Worm (Caenorhabditis elegans) whole organism, L4 larva: ENCODE results near the gene dex-1.

ENCODE experiments used
- D1046.2 ChIP-seq: fragments of 200-800 bp; sonication (Bioruptor generic); IDR thresholded peaks from 2 replicates; pipeline ENCODE4 v1.3.6; 2022; ENCODE audit warnings: missing genetic modification characterization, missing compliant biosample characterization
- T20F7.1 ChIP-seq: fragments of 200-800 bp; sonication (Bioruptor generic); optimal IDR thresholded peaks from 2 replicates; lab custom pipeline; 2018; ENCODE audit warnings: mild to moderate bottlenecking, missing genetic modification characterization, missing compliant biosample characterization
- Y105C5A.15 ChIP-seq: fragments of 200-800 bp; sonication (Bioruptor generic); IDR thresholded peaks from 2 replicates; pipeline ENCODE4 v1.3.6; 2022; ENCODE audit warnings: missing genetic modification characterization, missing compliant biosample characterization
- Y75B8A.6 ChIP-seq: fragments of 200-800 bp; sonication (Bioruptor generic); IDR thresholded peaks from 2 replicates; pipeline ENCODE4 v1.3.6; 2022; ENCODE audit warnings: missing genetic modification reagents, missing genetic modification characterization, missing compliant biosample characterization
- ZK337.2 ChIP-seq: fragments of 200-800 bp; sonication (Bioruptor generic); IDR thresholded peaks from 2 replicates; pipeline ENCODE4 v1.3.6; 2022; ENCODE audit warnings: missing genetic modification reagents, missing genetic modification characterization, missing compliant biosample characterization
- aha-1 ChIP-seq: fragments of 150-350 bp; peaks from one replicate; lab custom pipeline; 2014; ENCODE audit warnings: missing biosample characterization, missing genetic modification characterization
- ama-1 ChIP-seq: fragments of 150-350 bp; optimal IDR thresholded peaks from 2 replicates; lab custom pipeline; 2014; ENCODE audit warnings: inconsistent platforms, mixed read lengths
- arid-1 ChIP-seq: fragments of 200-800 bp; sonication (Bioruptor generic); conservative IDR thresholded peaks from 2 replicates; pipeline ENCODE4 v1.3.6; 2022; ENCODE audit warnings: missing genetic modification reagents, missing genetic modification characterization, missing compliant biosample characterization
- ceh-20 ChIP-seq: fragments of 200-800 bp; sonication (Bioruptor generic); IDR thresholded peaks from 2 replicates; pipeline ENCODE4 v1.3.6; 2022; ENCODE audit warnings: missing genetic modification reagents, missing genetic modification characterization, missing compliant biosample characterization
- ceh-28 ChIP-seq: fragments of 150-350 bp; optimal IDR thresholded peaks from 2 replicates; lab custom pipeline; 2014; ENCODE audit warnings: missing biosample characterization, missing genetic modification reagents, missing genetic modification characterization
- ces-1 ChIP-seq: fragments of 150-350 bp; sonication (generic microtip); optimal IDR thresholded peaks from 4 replicates; lab custom pipeline; 2014; ENCODE audit warnings: missing biosample characterization, missing genetic modification reagents, missing genetic modification characterization
- cey-2 ChIP-seq: sonication (generic microtip); optimal IDR thresholded peaks from 3 replicates; lab custom pipeline; 2017; ENCODE audit warnings: missing genetic modification characterization, mild to moderate bottlenecking, missing compliant biosample characterization, antibody characterized with exemption, borderline replicate concordance; ENCODE audit not compliant: insufficient read depth
- daf-16 ChIP-seq, 3 experiments: sonication (generic microtip); optimal IDR thresholded peaks; 2 replicates each; lab custom pipeline; 2016 to 2017; ENCODE audit warnings: missing genetic modification characterization in 3 of 3, missing genetic modification reagents in 3 of 3, mild to moderate bottlenecking in 2 of 3, missing compliant biosample characterization in 2 of 3, missing biosample characterization in 1 of 3, moderate library complexity in 1 of 3
- daf-19 ChIP-seq: fragments of 200-800 bp; sonication (Bioruptor generic); conservative IDR thresholded peaks from 2 replicates; pipeline ENCODE4 v1.3.6; 2022; ENCODE audit warnings: missing genetic modification characterization, missing compliant biosample characterization
- daf-8 ChIP-seq: fragments of 200-800 bp; sonication (Bioruptor generic); IDR thresholded peaks from 2 replicates; pipeline ENCODE4 v1.3.6; 2022; ENCODE audit warnings: missing genetic modification characterization, missing compliant biosample characterization
- dmd-6 ChIP-seq: fragments of 200-800 bp; sonication (Bioruptor generic); IDR thresholded peaks from 2 replicates; pipeline ENCODE4 v1.3.6; 2022; ENCODE audit warnings: missing genetic modification reagents, missing genetic modification characterization, missing compliant biosample characterization
- dmd-8 ChIP-seq: fragments of 200-800 bp; sonication (Bioruptor generic); IDR thresholded peaks from 2 replicates; pipeline ENCODE4 v1.3.6; 2022; ENCODE audit warnings: missing genetic modification characterization, missing compliant biosample characterization
- dmd-9 ChIP-seq: fragments of 200-800 bp; sonication (Bioruptor generic); IDR thresholded peaks from 2 replicates; pipeline ENCODE4 v1.3.6; 2022; ENCODE audit warnings: missing genetic modification reagents, missing genetic modification characterization, missing compliant biosample characterization
- duxl-1 ChIP-seq: sonication (generic microtip); optimal IDR thresholded peaks from 2 replicates; lab custom pipeline; 2016; ENCODE audit warnings: mild to moderate bottlenecking, missing genetic modification characterization, moderate library complexity, missing compliant biosample characterization; ENCODE audit not compliant: poor library complexity
- dve-1 ChIP-seq: sonication (generic microtip); optimal IDR thresholded peaks from 2 replicates; lab custom pipeline; 2017; ENCODE audit warnings: antibody characterized with exemption, mild to moderate bottlenecking, missing genetic modification characterization, missing compliant biosample characterization; ENCODE audit not compliant: insufficient read depth
- fos-1 ChIP-seq: fragments of 150-350 bp; optimal IDR thresholded peaks from 2 replicates; lab custom pipeline; 2014; ENCODE audit warnings: missing biosample characterization, missing genetic modification characterization
- gei-8 ChIP-seq: fragments of 200-800 bp; sonication (Bioruptor generic); optimal IDR thresholded peaks from 2 replicates; lab custom pipeline; 2018; ENCODE audit warnings: mild to moderate bottlenecking, missing genetic modification characterization, missing compliant biosample characterization
- hlh-30 ChIP-seq: sonication (generic microtip); optimal IDR thresholded peaks from 2 replicates; lab custom pipeline; 2017; ENCODE audit warnings: antibody characterized with exemption, mild to moderate bottlenecking, missing genetic modification characterization, missing compliant biosample characterization; ENCODE audit not compliant: insufficient read depth
- lin-29 ChIP-seq: fragments of 200-800 bp; sonication (Bioruptor generic); IDR thresholded peaks from 2 replicates; pipeline ENCODE4 v1.3.6; 2022; ENCODE audit warnings: missing genetic modification reagents, missing genetic modification characterization, missing compliant biosample characterization
- lin-38 ChIP-seq: fragments of 200-800 bp; sonication (Bioruptor generic); IDR thresholded peaks from 2 replicates; pipeline ENCODE4 v1.3.6; 2022; ENCODE audit warnings: missing genetic modification reagents, missing genetic modification characterization, missing compliant biosample characterization
- lir-3 ChIP-seq: sonication (generic microtip); optimal IDR thresholded peaks from 2 replicates; lab custom pipeline; 2016; ENCODE audit warnings: mild to moderate bottlenecking, missing genetic modification characterization, missing compliant biosample characterization
- mdl-1 ChIP-seq, 2 experiments: fragments of 150-350 bp in 1 of 2; sonication (generic microtip) in 1 of 2; optimal IDR thresholded peaks; 2 replicates each; lab custom pipeline; 2014 to 2017; ENCODE audit warnings: missing biosample characterization in 2 of 2, missing genetic modification characterization in 2 of 2
- mes-2 ChIP-seq: sonication (generic microtip); optimal IDR thresholded peaks from 2 replicates; lab custom pipeline; 2016; ENCODE audit warnings: missing genotype, mild to moderate bottlenecking, missing genetic modification characterization, missing compliant biosample characterization; ENCODE audit not compliant: poor library complexity, severe bottlenecking
- mxl-3 ChIP-seq: fragments of 200-800 bp; sonication (Bioruptor generic); optimal IDR thresholded peaks from 2 replicates; lab custom pipeline; 2018; ENCODE audit warnings: mild to moderate bottlenecking, missing genetic modification characterization, missing compliant biosample characterization
- nhr-237 ChIP-seq: sonication (generic microtip); optimal IDR thresholded peaks from 2 replicates; lab custom pipeline; 2017; ENCODE audit warnings: missing biosample characterization, missing genetic modification characterization
- nhr-25 ChIP-seq: sonication (generic microtip); optimal IDR thresholded peaks from 2 replicates; lab custom pipeline; 2017; ENCODE audit warnings: missing genetic modification characterization, mild to moderate bottlenecking, missing compliant biosample characterization, antibody characterized with exemption, moderate library complexity, borderline replicate concordance; ENCODE audit not compliant: insufficient read depth
- nhr-28 ChIP-seq: fragments of 150-350 bp; optimal IDR thresholded peaks from 2 replicates; lab custom pipeline; 2014; ENCODE audit warnings: missing biosample characterization, missing genetic modification characterization
- nhr-41 ChIP-seq: fragments of 200-800 bp; sonication (Bioruptor generic); IDR thresholded peaks from 2 replicates; pipeline ENCODE4 v1.3.6; 2022; ENCODE audit warnings: missing genetic modification reagents, missing genetic modification characterization, missing compliant biosample characterization
- nhr-42 ChIP-seq: fragments of 200-800 bp; sonication (Bioruptor generic); IDR thresholded peaks from 2 replicates; pipeline ENCODE4 v1.3.6; 2022; ENCODE audit warnings: missing genetic modification characterization, missing compliant biosample characterization
- nhr-6 ChIP-seq: fragments of 150-350 bp; optimal IDR thresholded peaks from 2 replicates; lab custom pipeline; 2014; ENCODE audit warnings: missing biosample characterization, missing genetic modification characterization
- nhr-77 ChIP-seq: fragments of 150-350 bp; optimal IDR thresholded peaks from 2 replicates; lab custom pipeline; 2014; ENCODE audit warnings: missing biosample characterization, missing genetic modification characterization
- pha-4 ChIP-seq, 2 experiments: fragments of 150-350 bp in 1 of 2; fragments of 200-800 bp in 1 of 2; sonication (Bioruptor generic) in 1 of 2; IDR thresholded peaks in 1 of 2; optimal IDR thresholded peaks in 1 of 2; 2 replicates each; pipeline versions ENCODE4 v1.3.6 to Lab custom; 2014 to 2022; ENCODE audit warnings: missing genetic modification characterization in 2 of 2, missing genetic modification reagents in 2 of 2, missing biosample characterization in 1 of 2, missing compliant biosample characterization in 1 of 2
- php-3 ChIP-seq: fragments of 200-800 bp; sonication (Bioruptor generic); IDR thresholded peaks from 2 replicates; pipeline ENCODE4 v1.3.6; 2022; ENCODE audit warnings: missing genetic modification reagents, missing genetic modification characterization, missing compliant biosample characterization
- pqm-1 ChIP-seq: sonication (generic microtip); optimal IDR thresholded peaks from 2 replicates; lab custom pipeline; 2017; ENCODE audit warnings: missing biosample characterization, missing genetic modification characterization
- spr-1 ChIP-seq: sonication (generic microtip); optimal IDR thresholded peaks from 2 replicates; lab custom pipeline; 2016; ENCODE audit warnings: mild to moderate bottlenecking, missing genetic modification characterization, missing compliant biosample characterization
- tag-97 ChIP-seq: fragments of 200-800 bp; sonication (Bioruptor generic); IDR thresholded peaks from 2 replicates; pipeline ENCODE4 v1.3.6; 2022; ENCODE audit warnings: missing genetic modification characterization, missing compliant biosample characterization
- unc-62 ChIP-seq, 3 experiments: fragments of 150-350 bp in 1 of 3; sonication (generic microtip); optimal IDR thresholded peaks in 2 of 3; peaks in 1 of 3; 1 replicate in 1 of 3; 2 replicates in 2 of 3; lab custom pipeline; 2014 to 2017; ENCODE audit warnings: missing biosample characterization in 3 of 3, missing genetic modification characterization in 3 of 3, missing genetic modification reagents in 3 of 3, missing genotype in 1 of 3
- ztf-11 ChIP-seq: fragments of 150-350 bp; optimal IDR thresholded peaks from 2 replicates; lab custom pipeline; 2014; ENCODE audit warnings: missing biosample characterization, missing genetic modification characterization

The dex-1 gene

DNA sequence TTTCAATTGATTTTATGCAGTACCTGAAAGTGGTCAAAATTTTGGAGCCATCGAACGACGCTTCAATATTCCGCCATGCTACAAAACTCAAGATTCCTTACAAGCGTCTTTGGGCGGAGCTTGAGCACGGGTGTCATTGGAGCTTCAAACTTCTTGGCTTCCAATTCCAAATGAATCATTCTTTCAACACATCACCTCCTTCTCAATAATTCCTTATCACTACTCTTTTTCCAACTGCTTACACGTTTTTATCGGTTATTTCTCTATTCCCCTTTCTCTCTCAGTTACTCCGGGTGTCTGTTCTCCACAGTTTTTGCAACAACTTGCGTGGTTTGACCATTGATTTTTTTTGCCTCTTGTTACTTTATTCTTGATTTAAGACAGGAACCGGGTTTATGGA lies 20.8 kb downstream of the dex-1 start, which contains the start of gene F09F7.5:
Gene F09F7.5 (plus strand): TSS at position 258 of the 400 bp plus-strand sequence.
- no peak for TF ChIP-seq daf-16 (GFP tag; optimal IDR thresholded peaks at IDR 0.05; lab: Kevin White, UChicago)
- peak; percentile 30 for TF ChIP-seq daf-16 (tag; optimal IDR thresholded peaks at IDR 0.05; lab: Kevin White, UChicago)
- no peak for TF ChIP-seq ztf-11 (tag; lab: Kevin White, UChicago)
- no peak for TF ChIP-seq ZK337.2
- no peak for TF ChIP-seq nhr-77 (tag; lab: Kevin White, UChicago)
- TF ChIP-seq pqm-1 (tag; lab: Kevin White, UChicago), result peak; percentile 70
- TF ChIP-seq nhr-25 (tag; lab: Kevin White, UChicago), result no peak
- no peak for TF ChIP-seq cey-2 (tag; lab: Kevin White, UChicago)
- TF ChIP-seq ces-1 (GFP tag; lab: Kevin White, UChicago), result no peak
- no peak for TF ChIP-seq tag-97 (GFP tag; lab: Robert Waterston, UW)
- no peak for TF ChIP-seq dmd-9
- no peak for TF ChIP-seq duxl-1 (tag; lab: Kevin White, UChicago)
- no peak for TF ChIP-seq unc-62 (GFP tag; optimal IDR thresholded peaks at IDR 0.05 in 1 of 2; lab: Kevin White, UChicago)
- TF ChIP-seq unc-62 (tag; optimal IDR thresholded peaks at IDR 0.05; lab: Kevin White, UChicago), result no peak
- TF ChIP-seq mes-2 (tag; lab: Kevin White, UChicago), result no peak
- no peak for TF ChIP-seq gei-8
- TF ChIP-seq dmd-6 (GFP tag; lab: Robert Waterston, UW), result peak; percentile 55
- no peak for TF ChIP-seq nhr-6 (tag; lab: Kevin White, UChicago)
- peak; percentile 31 for TF ChIP-seq mxl-3 (GFP tag; lab: Kevin White, UChicago)

DNA sequence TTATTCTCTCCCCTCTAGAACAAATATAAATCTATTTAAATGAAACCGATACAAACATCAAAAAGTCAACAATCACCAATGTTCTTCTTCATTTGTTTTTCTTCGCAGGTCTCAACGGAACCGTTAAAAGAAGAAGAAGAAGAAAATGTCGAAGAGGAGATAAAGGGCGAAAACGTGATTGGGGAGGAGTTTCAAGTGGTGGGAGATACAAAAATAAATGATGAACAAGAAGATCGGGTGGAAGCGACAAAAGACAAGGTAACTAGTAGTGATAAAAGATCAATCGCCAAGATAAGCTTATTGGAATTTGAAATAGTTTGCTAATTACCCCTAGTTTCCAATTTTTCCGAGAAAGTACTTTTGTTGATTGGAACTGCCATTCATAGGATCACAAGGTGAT lies 24.3 kb downstream of the dex-1 start:
- TF ChIP-seq dmd-8 (no peak), ceh-20 (GFP tag; lab: Robert Waterston, UW) (no peak), unc-62 (GFP tag; optimal IDR thresholded peaks at IDR 0.05 in 1 of 2; lab: Kevin White, UChicago) (peak in 1 of 2 experiments; percentile 61), unc-62 (tag; optimal IDR thresholded peaks at IDR 0.05; lab: Kevin White, UChicago) (no peak), fos-1 (tag; lab: Kevin White, UChicago) (no peak), daf-19 (no peak), D1046.2 (GFP tag; lab: Robert Waterston, UW) (no peak), hlh-30 (peak; percentile 18), php-3 (no peak), lin-38 (GFP tag; lab: Robert Waterston, UW) (no peak), lir-3 (tag; lab: Kevin White, UChicago) (no peak), ceh-28 (tag; lab: Kevin White, UChicago) (no peak), dmd-6 (GFP tag; lab: Robert Waterston, UW) (0 out of 2 replicates have a peak, but pooled peaks have one; percentile 12), pha-4 (GFP tag; IDR thresholded peaks at IDR 0.05; lab: Robert Waterston, UW) (no peak), pha-4 (tag; optimal IDR thresholded peaks at IDR 0.05; lab: Kevin White, UChicago) (no peak), T20F7.1 (GFP tag; lab: Kevin White, UChicago) (no peak), ces-1 (GFP tag; lab: Kevin White, UChicago) (no peak), Y105C5A.15 (no peak), nhr-237 (tag; lab: Kevin White, UChicago) (no peak), daf-8 (no peak), lin-29 (GFP tag; lab: Robert Waterston, UW) (peak; percentile 9; the same call in 1 of the 2 replicates), daf-16 (GFP tag; optimal IDR thresholded peaks at IDR 0.05; lab: Kevin White, UChicago) (no peak), daf-16 (tag; optimal IDR thresholded peaks at IDR 0.05; lab: Kevin White, UChicago) (no peak), nhr-77 (tag; lab: Kevin White, UChicago) (no peak), nhr-28 (tag; lab: Kevin White, UChicago) (peak; percentile 48), spr-1 (no peak), Y75B8A.6 (no peak), ama-1 (no peak), dve-1 (tag; lab: Kevin White, UChicago) (peak; percentile 23), arid-1 (no peak), cey-2 (tag; lab: Kevin White, UChicago) (peak; percentile 6), gei-8 (no peak), dmd-9 (no peak), mdl-1 (tag; optimal IDR thresholded peaks at IDR 0.05; lab: Kevin White, UChicago) (peak in 1 of 2 experiments; percentile 32), aha-1 (peak; percentile 42), nhr-42 (no peak), nhr-41 (GFP tag; lab: Robert Waterston, UW) (no peak)
